Worm (Caenorhabditis elegans) whole organism, L4 larva: ENCODE measurements around the gene T03G6.1.
A peak's percentile ranks its signal among the peaks of the same experiment; 100 is the strongest.

Source experiments
- F26F4.8 ChIP-seq: fragments of 200-800 bp; sonication (Bioruptor generic); conservative IDR thresholded peaks from 2 replicates; pipeline ENCODE4 v1.3.6; 2022; ENCODE audit warnings: missing genetic modification characterization, missing compliant biosample characterization
- F49E8.2 ChIP-seq: sonication (generic microtip); optimal IDR thresholded peaks from 2 replicates; lab custom pipeline; 2016; ENCODE audit warnings: missing compliant biosample characterization, mild to moderate bottlenecking, missing genetic modification characterization, borderline replicate concordance
- R02D3.7 ChIP-seq: fragments of 150-350 bp; sonication (generic microtip); optimal IDR thresholded peaks from 3 replicates; lab custom pipeline; 2014; ENCODE audit warnings: missing biosample characterization, missing genetic modification characterization
- Y48G9A.11 ChIP-seq: fragments of 200-800 bp; sonication (Bioruptor generic); IDR thresholded peaks from 2 replicates; pipeline ENCODE4 v1.3.6; 2022; ENCODE audit warnings: missing genetic modification reagents, missing genetic modification characterization, missing compliant biosample characterization
- Y75B8A.6 ChIP-seq: fragments of 200-800 bp; sonication (Bioruptor generic); IDR thresholded peaks from 2 replicates; pipeline ENCODE4 v1.3.6; 2022; ENCODE audit warnings: missing genetic modification reagents, missing genetic modification characterization, missing compliant biosample characterization
- aha-1 ChIP-seq: fragments of 150-350 bp; peaks from one replicate; lab custom pipeline; 2014; ENCODE audit warnings: missing biosample characterization, missing genetic modification characterization
- aly-2 ChIP-seq: sonication (generic microtip); optimal IDR thresholded peaks from 2 replicates; lab custom pipeline; 2018; ENCODE audit warnings: missing biosample characterization, missing genetic modification characterization
- attf-4 ChIP-seq: sonication (generic microtip); optimal IDR thresholded peaks from 3 replicates; lab custom pipeline; 2017; ENCODE audit warnings: missing biosample characterization, missing genetic modification characterization
- ceh-20 ChIP-seq: fragments of 200-800 bp; sonication (Bioruptor generic); IDR thresholded peaks from 2 replicates; pipeline ENCODE4 v1.3.6; 2022; ENCODE audit warnings: missing genetic modification reagents, missing genetic modification characterization, missing compliant biosample characterization
- ceh-62 ChIP-seq: sonication (generic microtip); optimal IDR thresholded peaks from 2 replicates; lab custom pipeline; 2017; ENCODE audit warnings: missing biosample characterization, missing genetic modification characterization
- daf-12 ChIP-seq: fragments of 150-350 bp; optimal IDR thresholded peaks from 2 replicates; lab custom pipeline; 2014; ENCODE audit warnings: missing biosample characterization, missing genetic modification reagents, missing genetic modification characterization
- dmd-6 ChIP-seq: fragments of 200-800 bp; sonication (Bioruptor generic); IDR thresholded peaks from 2 replicates; pipeline ENCODE4 v1.3.6; 2022; ENCODE audit warnings: missing genetic modification reagents, missing genetic modification characterization, missing compliant biosample characterization
- dmd-8 ChIP-seq: fragments of 200-800 bp; sonication (Bioruptor generic); IDR thresholded peaks from 2 replicates; pipeline ENCODE4 v1.3.6; 2022; ENCODE audit warnings: missing genetic modification characterization, missing compliant biosample characterization
- dve-1 ChIP-seq: sonication (generic microtip); optimal IDR thresholded peaks from 2 replicates; lab custom pipeline; 2017; ENCODE audit warnings: antibody characterized with exemption, mild to moderate bottlenecking, missing genetic modification characterization, missing compliant biosample characterization; ENCODE audit not compliant: insufficient read depth
- fkh-10 ChIP-seq: fragments of 150-350 bp; optimal IDR thresholded peaks from 2 replicates; lab custom pipeline; 2014; ENCODE audit warnings: missing biosample characterization, missing genetic modification reagents, missing genetic modification characterization
- gei-8 ChIP-seq: fragments of 200-800 bp; sonication (Bioruptor generic); optimal IDR thresholded peaks from 2 replicates; lab custom pipeline; 2018; ENCODE audit warnings: mild to moderate bottlenecking, missing genetic modification characterization, missing compliant biosample characterization
- hif-1 ChIP-seq, 2 experiments: sonication (generic microtip); optimal IDR thresholded peaks; 2 replicates each; lab custom pipeline; 2016 to 2017; ENCODE audit warnings: missing compliant biosample characterization in 2 of 2, missing genetic modification characterization in 2 of 2, missing genetic modification reagents in 2 of 2, missing genotype in 2 of 2, mild to moderate bottlenecking in 1 of 2
- hlh-30 ChIP-seq: sonication (generic microtip); optimal IDR thresholded peaks from 2 replicates; lab custom pipeline; 2017; ENCODE audit warnings: antibody characterized with exemption, mild to moderate bottlenecking, missing genetic modification characterization, missing compliant biosample characterization; ENCODE audit not compliant: insufficient read depth
- lin-15B ChIP-seq: fragments of 150-350 bp; sonication (generic microtip); optimal IDR thresholded peaks from 3 replicates; lab custom pipeline; 2014; ENCODE audit warnings: missing biosample characterization, missing genetic modification characterization
- lin-38 ChIP-seq: fragments of 200-800 bp; sonication (Bioruptor generic); IDR thresholded peaks from 2 replicates; pipeline ENCODE4 v1.3.6; 2022; ENCODE audit warnings: missing genetic modification reagents, missing genetic modification characterization, missing compliant biosample characterization
- lin-39 ChIP-seq: fragments of 150-350 bp; optimal IDR thresholded peaks from 2 replicates; lab custom pipeline; 2014; ENCODE audit warnings: missing biosample characterization, missing genetic modification reagents, missing genetic modification characterization
- lsy-2 ChIP-seq, 2 experiments: fragments of 150-350 bp in 1 of 2; sonication (generic microtip) in 1 of 2; optimal IDR thresholded peaks; 2 replicates each; lab custom pipeline; 2014 to 2017; ENCODE audit warnings: missing biosample characterization in 2 of 2, missing genetic modification characterization in 2 of 2
- mdl-1 ChIP-seq, 2 experiments: fragments of 150-350 bp in 1 of 2; sonication (generic microtip) in 1 of 2; optimal IDR thresholded peaks; 2 replicates each; lab custom pipeline; 2014 to 2017; ENCODE audit warnings: missing biosample characterization in 2 of 2, missing genetic modification characterization in 2 of 2
- mdt-29 ChIP-seq: fragments of 200-800 bp; sonication (Bioruptor generic); IDR thresholded peaks from 2 replicates; pipeline ENCODE4 v1.3.6; 2022; ENCODE audit warnings: missing genetic modification reagents, missing genetic modification characterization, missing compliant biosample characterization
- mep-1 ChIP-seq: fragments of 150-350 bp; sonication (generic microtip); optimal IDR thresholded peaks from 3 replicates; lab custom pipeline; 2014; ENCODE audit warnings: missing biosample characterization, missing genetic modification characterization
- mxl-2 ChIP-seq: fragments of 200-800 bp; sonication (Bioruptor generic); conservative IDR thresholded peaks from 2 replicates; pipeline ENCODE4 v1.3.6; 2022; ENCODE audit warnings: missing genetic modification reagents, missing genetic modification characterization, missing compliant biosample characterization
- nhr-102 ChIP-seq: sonication (generic microtip); optimal IDR thresholded peaks from 2 replicates; lab custom pipeline; 2016; ENCODE audit warnings: mild to moderate bottlenecking, missing genetic modification characterization, moderate library complexity, missing compliant biosample characterization
- nhr-111 ChIP-seq: fragments of 200-800 bp; sonication (Bioruptor generic); optimal IDR thresholded peaks from 2 replicates; lab custom pipeline; 2018; ENCODE audit warnings: mild to moderate bottlenecking, missing genetic modification characterization, missing compliant biosample characterization
- nhr-237 ChIP-seq: sonication (generic microtip); optimal IDR thresholded peaks from 2 replicates; lab custom pipeline; 2017; ENCODE audit warnings: missing biosample characterization, missing genetic modification characterization
- nhr-42 ChIP-seq: fragments of 200-800 bp; sonication (Bioruptor generic); IDR thresholded peaks from 2 replicates; pipeline ENCODE4 v1.3.6; 2022; ENCODE audit warnings: missing genetic modification characterization, missing compliant biosample characterization
- nhr-6 ChIP-seq: fragments of 150-350 bp; optimal IDR thresholded peaks from 2 replicates; lab custom pipeline; 2014; ENCODE audit warnings: missing biosample characterization, missing genetic modification characterization
- nhr-76 ChIP-seq: fragments of 150-350 bp; optimal IDR thresholded peaks from 2 replicates; lab custom pipeline; 2014; ENCODE audit warnings: missing biosample characterization, missing genetic modification characterization
- pqm-1 ChIP-seq: sonication (generic microtip); optimal IDR thresholded peaks from 2 replicates; lab custom pipeline; 2017; ENCODE audit warnings: missing biosample characterization, missing genetic modification characterization
- rbr-2 ChIP-seq: sonication (generic microtip); optimal IDR thresholded peaks from 2 replicates; lab custom pipeline; 2016; ENCODE audit warnings: missing genotype, missing genetic modification characterization, missing compliant biosample characterization
- sdz-12 ChIP-seq: fragments of 200-800 bp; sonication (Bioruptor generic); optimal IDR thresholded peaks from 2 replicates; lab custom pipeline; 2018; ENCODE audit warnings: mild to moderate bottlenecking, missing genetic modification characterization, missing compliant biosample characterization
- set-16 ChIP-seq: fragments of 200-800 bp; sonication (Bioruptor generic); IDR thresholded peaks from 2 replicates; pipeline ENCODE4 v1.3.6; 2022; ENCODE audit warnings: missing genetic modification reagents, missing genetic modification characterization, missing compliant biosample characterization
- spr-1 ChIP-seq: sonication (generic microtip); optimal IDR thresholded peaks from 2 replicates; lab custom pipeline; 2016; ENCODE audit warnings: mild to moderate bottlenecking, missing genetic modification characterization, missing compliant biosample characterization
- spr-3 ChIP-seq: fragments of 200-800 bp; sonication (Bioruptor generic); optimal IDR thresholded peaks from 2 replicates; lab custom pipeline; 2018; ENCODE audit warnings: mild to moderate bottlenecking, missing genetic modification characterization, missing compliant biosample characterization
- unc-62 ChIP-seq, 3 experiments: fragments of 150-350 bp in 1 of 3; sonication (generic microtip); optimal IDR thresholded peaks in 2 of 3; peaks in 1 of 3; 1 replicate in 1 of 3; 2 replicates in 2 of 3; lab custom pipeline; 2014 to 2017; ENCODE audit warnings: missing biosample characterization in 3 of 3, missing genetic modification characterization in 3 of 3, missing genetic modification reagents in 3 of 3, missing genotype in 1 of 3
- zfp-3 ChIP-seq: fragments of 200-800 bp; sonication (Bioruptor generic); conservative IDR thresholded peaks from 2 replicates; pipeline ENCODE4 v1.3.6; 2022; ENCODE audit warnings: missing genetic modification reagents, missing genetic modification characterization, missing compliant biosample characterization
- zip-11 ChIP-seq: fragments of 200-800 bp; sonication (Bioruptor generic); IDR thresholded peaks from 2 replicates; pipeline ENCODE4 v1.3.6; 2022; ENCODE audit warnings: missing genetic modification characterization, missing compliant biosample characterization
- zip-2 ChIP-seq: fragments of 150-350 bp; optimal IDR thresholded peaks from 2 replicates; lab custom pipeline; 2014; ENCODE audit warnings: missing biosample characterization, missing genetic modification characterization

T03G6.1 gene

DNA sequence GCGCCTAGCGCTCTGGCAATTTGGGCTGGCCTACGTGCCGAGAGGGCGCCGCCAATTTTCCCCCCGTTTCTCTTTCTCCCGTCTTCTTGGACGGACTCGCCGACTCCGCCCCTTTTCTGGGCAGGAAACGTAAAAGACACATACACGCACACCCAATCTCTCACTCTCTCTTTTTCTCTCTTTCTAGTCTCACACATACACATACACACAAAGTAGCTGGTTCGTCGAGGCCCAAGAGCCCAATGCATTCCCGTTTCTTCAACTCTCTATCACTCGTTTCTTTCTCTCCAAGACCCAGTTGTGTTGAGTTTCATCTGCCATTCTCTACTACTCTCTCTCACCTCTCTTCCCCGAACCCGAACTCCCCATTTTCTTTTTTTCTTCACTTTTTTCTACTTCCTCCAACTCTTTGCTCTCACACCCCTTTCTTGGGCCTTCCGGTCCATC is 9.2 kb upstream of the T03G6.1 start (continued):
- TF ChIP-seq nhr-76 (no peak), fkh-10 (GFP tag; lab: Kevin White, UChicago) (peak; percentile 38), set-16 (peak; percentile 77), lsy-2 (tag; optimal IDR thresholded peaks at IDR 0.05; lab: Kevin White, UChicago) (peak; percentile 61 to 81), F26F4.8 (GFP tag; lab: Robert Waterston, UW) (no peak), ceh-62 (tag; lab: Kevin White, UChicago) (no peak), dmd-6 (peak; percentile 32; the same call in 1 of the 2 replicates), mep-1 (tag; lab: Kevin White, UChicago) (peak; percentile 81), nhr-237 (tag; lab: Kevin White, UChicago) (no peak), lin-15B (tag; lab: Kevin White, UChicago) (no peak), attf-4 (no peak), Y48G9A.11 (GFP tag; lab: Robert Waterston, UW) (no peak), pqm-1 (no peak)
- TF ChIP-seq, all 104 proteins: peak for 29

DNA sequence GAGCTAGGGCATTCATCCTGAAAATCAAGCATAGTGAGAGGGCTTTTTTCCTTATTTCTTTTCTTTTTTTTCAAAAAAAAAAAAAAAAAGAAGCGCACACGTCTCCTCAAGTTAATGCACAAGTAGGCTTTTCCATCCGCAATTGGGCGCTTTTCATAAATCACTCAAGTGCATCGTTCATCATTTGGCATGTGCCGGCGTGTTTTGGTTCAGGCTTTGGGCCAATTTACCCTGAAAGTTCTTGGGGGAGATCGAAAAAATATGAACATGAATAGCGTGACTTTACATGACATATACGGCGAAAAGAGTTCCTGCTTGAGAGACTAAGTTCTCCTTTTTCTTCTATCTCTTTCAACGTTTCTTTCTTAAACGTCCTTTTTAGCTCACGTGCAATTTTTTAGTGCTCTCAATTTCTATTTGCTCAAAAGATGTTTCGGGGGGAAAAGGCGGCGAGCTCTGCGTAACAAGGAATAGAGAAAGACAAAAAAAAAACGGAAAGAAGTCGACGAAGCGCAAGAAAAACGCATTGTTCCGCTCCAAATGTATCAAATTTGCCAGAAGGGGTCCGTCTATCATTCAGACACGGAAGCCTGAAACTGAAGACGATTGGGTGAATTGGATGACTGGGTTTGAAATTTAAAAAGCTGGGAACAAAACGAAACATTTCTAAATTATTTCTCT is 6.9 kb upstream of the T03G6.1 start:
- no peak for TF ChIP-seq mxl-2 (GFP tag; lab: Robert Waterston, UW)
- no peak for TF ChIP-seq mdl-1 (tag; optimal IDR thresholded peaks at IDR 0.05; lab: Kevin White, UChicago)
- TF ChIP-seq Y75B8A.6 = no peak
- TF ChIP-seq unc-62 (GFP tag; optimal IDR thresholded peaks at IDR 0.05 in 1 of 2; lab: Kevin White, UChicago) = peak in 1 of 2 experiments; percentile 69
- no peak for TF ChIP-seq unc-62 (tag; optimal IDR thresholded peaks at IDR 0.05; lab: Kevin White, UChicago)
- TF ChIP-seq zfp-3 (GFP tag; lab: Robert Waterston, UW) = no peak
- TF ChIP-seq nhr-111 = no peak
- peak; percentile 79 for TF ChIP-seq aha-1 (tag; lab: Kevin White, UChicago)
- TF ChIP-seq hlh-30 (tag; lab: Kevin White, UChicago) = peak; percentile 1
- no peak for TF ChIP-seq ceh-20 (GFP tag; lab: Robert Waterston, UW)
- no peak for TF ChIP-seq lin-15B (tag; lab: Kevin White, UChicago)
- TF ChIP-seq dve-1 (tag; lab: Kevin White, UChicago) = no peak
- TF ChIP-seq F49E8.2 (tag; lab: Kevin White, UChicago) = no peak
- peak in 1 of 2 experiments; percentile 12 for TF ChIP-seq hif-1 (tag; optimal IDR thresholded peaks at IDR 0.05; lab: Kevin White, UChicago)
- TF ChIP-seq, all 104 proteins: peak for 4

DNA sequence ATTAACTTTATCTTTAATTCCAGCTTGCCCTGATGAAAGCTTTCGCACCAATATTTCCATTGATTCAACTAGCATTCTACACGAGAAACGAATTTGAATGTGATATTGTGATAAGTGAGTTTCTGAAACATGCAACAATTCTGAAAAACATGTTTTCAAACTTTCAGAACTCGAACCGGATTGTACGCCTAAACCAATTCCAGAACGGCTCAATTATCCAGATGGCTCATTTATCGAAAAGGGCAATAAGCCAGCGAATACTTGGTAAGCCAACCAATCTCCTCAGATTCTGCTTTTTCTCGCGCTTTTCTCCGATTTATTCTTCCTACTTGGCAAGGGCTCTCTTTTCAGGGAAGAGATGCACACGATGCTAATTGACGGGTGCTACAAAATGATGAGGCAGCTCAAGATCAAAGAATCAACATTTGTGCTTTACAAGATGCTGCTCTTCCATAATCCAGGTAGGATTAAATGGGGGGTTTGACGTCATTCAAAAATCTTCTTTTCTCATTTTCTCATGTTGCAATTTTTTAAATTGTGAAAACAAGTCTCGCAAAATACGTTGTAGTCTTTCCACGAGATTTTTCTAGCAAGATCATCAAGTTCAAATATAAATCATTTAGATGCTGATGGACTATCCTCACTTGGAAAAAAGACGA is 3.5 kb upstream of the T03G6.1 start:
- no peak for TF ChIP-seq lin-39
- TF ChIP-seq mep-1 (tag; lab: Kevin White, UChicago) = no peak
- peak; percentile 23 for TF ChIP-seq fkh-10 (GFP tag; lab: Kevin White, UChicago)
- TF ChIP-seq aha-1 (tag; lab: Kevin White, UChicago) = peak; percentile 95
- peak; percentile 36 for TF ChIP-seq dve-1 (tag; lab: Kevin White, UChicago)
- TF ChIP-seq unc-62 (GFP tag; optimal IDR thresholded peaks at IDR 0.05 in 1 of 2; lab: Kevin White, UChicago) = peak in 1 of 2 experiments; percentile 13
- no peak for TF ChIP-seq unc-62 (tag; optimal IDR thresholded peaks at IDR 0.05; lab: Kevin White, UChicago)
- peak in 1 of 2 experiments; percentile 4 for TF ChIP-seq lsy-2 (tag; optimal IDR thresholded peaks at IDR 0.05; lab: Kevin White, UChicago)
- TF ChIP-seq, all 104 proteins: peak for 5

DNA sequence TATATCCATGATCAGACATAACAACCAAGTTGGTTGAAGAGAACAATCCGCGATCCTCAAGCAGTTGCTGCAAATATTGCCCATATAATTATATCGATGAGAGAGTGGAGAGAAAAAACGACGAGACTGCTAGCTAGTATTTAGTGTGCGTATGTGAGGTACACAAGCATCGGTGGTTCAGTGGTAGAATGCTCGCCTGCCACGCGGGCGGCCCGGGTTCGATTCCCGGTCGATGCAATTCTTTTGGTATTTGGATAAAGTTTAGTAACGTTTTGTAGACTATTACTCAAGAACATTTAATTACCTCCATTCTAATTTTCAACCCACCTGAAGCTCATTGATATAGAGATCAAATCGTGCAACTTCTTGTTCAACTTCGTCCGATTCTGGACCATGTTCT is 5.0 kb downstream of the T03G6.1 start:
- TF ChIP-seq aly-2 (tag; lab: Kevin White, UChicago) (no peak), dmd-8 (GFP tag; lab: Robert Waterston, UW) (peak; percentile 96), mdl-1 (tag; optimal IDR thresholded peaks at IDR 0.05; lab: Kevin White, UChicago) (peak in 1 of 2 experiments; percentile 62), R02D3.7 (tag; lab: Kevin White, UChicago) (no peak), dmd-6 (peak; percentile 82), nhr-42 (GFP tag; lab: Robert Waterston, UW) (peak; percentile 83; the same call in 1 of the 2 replicates), spr-1 (tag; lab: Kevin White, UChicago) (peak; percentile 53), nhr-6 (tag; lab: Kevin White, UChicago) (peak; percentile 47), zip-11 (peak; percentile 90), sdz-12 (GFP tag; lab: Kevin White, UChicago) (peak; percentile 83), gei-8 (GFP tag; lab: Kevin White, UChicago) (peak; percentile 79), nhr-102 (tag; lab: Kevin White, UChicago) (no peak), zip-2 (tag; lab: Kevin White, UChicago) (peak; percentile 4), lin-38 (GFP tag; lab: Robert Waterston, UW) (peak; percentile 82), daf-12 (tag; lab: Kevin White, UChicago) (no peak), Y48G9A.11 (GFP tag; lab: Robert Waterston, UW) (0 out of 2 replicates have a peak, but pooled peaks have one; percentile 31), spr-3 (GFP tag; lab: Kevin White, UChicago) (peak; percentile 64), mdt-29 (peak; percentile 64; the same call in 1 of the 2 replicates), rbr-2 (tag; lab: Kevin White, UChicago) (peak; percentile 79)
